Worm (Caenorhabditis elegans) whole organism, L3 larva: ENCODE measurements around the gene ceh-86.

Source experiments
- aly-2 ChIP-seq: fragments of 150-350 bp; optimal IDR thresholded peaks from 2 replicates; lab custom pipeline; 2014; ENCODE audit warnings: missing biosample characterization, missing genetic modification characterization
- elt-1 ChIP-seq: fragments of 150-350 bp; optimal IDR thresholded peaks from 2 replicates; lab custom pipeline; 2014; ENCODE audit warnings: missing biosample characterization, missing genetic modification characterization
- elt-2 ChIP-seq: sonication (generic microtip); optimal IDR thresholded peaks from 2 replicates; lab custom pipeline; 2016; ENCODE audit warnings: missing genetic modification reagents, mild to moderate bottlenecking, missing genetic modification characterization, missing compliant biosample characterization
- fkh-10 ChIP-seq: sonication (generic microtip); optimal IDR thresholded peaks from 2 replicates; lab custom pipeline; 2017; ENCODE audit warnings: missing biosample characterization, missing genetic modification reagents, missing genetic modification characterization
- nhr-28 ChIP-seq: fragments of 150-350 bp; optimal IDR thresholded peaks from 2 replicates; lab custom pipeline; 2014; ENCODE audit warnings: missing biosample characterization, missing genetic modification characterization
- nhr-76 ChIP-seq: fragments of 150-350 bp; sonication (generic microtip); optimal IDR thresholded peaks from 5 replicates; lab custom pipeline; 2014; ENCODE audit warnings: missing biosample characterization, missing genetic modification characterization
- pqm-1 ChIP-seq: fragments of 150-350 bp; optimal IDR thresholded peaks from 2 replicates; lab custom pipeline; 2017; ENCODE audit warnings: missing biosample characterization, missing genetic modification characterization, inconsistent platforms
- sea-2 ChIP-seq: fragments of 150-350 bp; sonication (generic microtip); optimal IDR thresholded peaks from 4 replicates; lab custom pipeline; 2014; ENCODE audit warnings: missing biosample characterization, missing genetic modification reagents, missing genetic modification characterization
- unc-39 ChIP-seq: sonication (generic microtip); optimal IDR thresholded peaks from 4 replicates; lab custom pipeline; 2017; ENCODE audit warnings: missing biosample characterization, missing genetic modification characterization
- unc-62 ChIP-seq: fragments of 150-350 bp; sonication (generic microtip); optimal IDR thresholded peaks from 4 replicates; lab custom pipeline; 2014; ENCODE audit warnings: missing biosample characterization, missing genetic modification reagents, missing genetic modification characterization
- ztf-11 ChIP-seq: fragments of 150-350 bp; optimal IDR thresholded peaks from 2 replicates; lab custom pipeline; 2014; ENCODE audit warnings: missing biosample characterization, missing genetic modification characterization

DNA sequence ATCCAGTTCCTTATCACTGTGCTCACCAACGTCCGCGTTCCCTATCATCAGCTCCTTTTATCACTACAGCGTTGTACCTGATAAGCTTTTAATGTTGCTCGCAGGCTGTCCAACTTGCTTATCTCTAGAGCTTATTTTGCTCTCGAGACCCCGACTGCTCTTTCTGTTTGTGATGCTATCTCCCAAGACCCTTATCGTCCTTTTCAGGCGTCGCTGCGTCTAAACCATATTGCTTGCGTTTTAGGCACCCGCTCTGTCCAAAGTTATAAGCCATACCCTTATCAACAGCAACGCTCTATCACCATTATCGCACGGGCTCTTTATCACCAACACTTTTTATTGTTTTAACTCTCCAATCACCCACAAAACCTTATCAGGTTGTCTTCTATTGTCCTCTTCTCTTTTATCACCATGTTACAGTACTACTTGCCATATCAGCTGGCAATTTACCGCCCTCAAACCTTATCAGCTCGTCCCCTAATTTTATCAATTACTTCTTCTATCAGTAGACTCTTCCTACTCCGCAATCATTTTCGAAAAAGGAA is 53.3 kb downstream of the ceh-86 start:
- no peak for TF ChIP-seq fkh-10 (GFP tag; lab: Kevin White, UChicago)
- TF ChIP-seq elt-1 (tag; lab: Kevin White, UChicago) = no peak
- TF ChIP-seq elt-2 = peak; percentile 100
- no peak for TF ChIP-seq aly-2
- no peak for TF ChIP-seq unc-39 (tag; lab: Kevin White, UChicago)
- peak; percentile 98 for TF ChIP-seq pqm-1 (tag; lab: Kevin White, UChicago)
- no peak for TF ChIP-seq ztf-11
- no peak for TF ChIP-seq sea-2
- TF ChIP-seq unc-62 (GFP tag; lab: Kevin White, UChicago) = no peak
- TF ChIP-seq nhr-28 (tag; lab: Kevin White, UChicago) = no peak
- TF ChIP-seq nhr-76 (tag; lab: Kevin White, UChicago) = no peak
